Worm (Caenorhabditis elegans) whole organism, L1 larva: ENCODE results near the gene dsb-2.

Experiments
- aly-2 ChIP-seq: fragments of 150-350 bp; optimal IDR thresholded peaks from 2 replicates; lab custom pipeline; 2014; ENCODE audit warnings: missing biosample characterization, missing genetic modification characterization
- egl-27 ChIP-seq, 2 experiments: fragments of 150-350 bp in 1 of 2; sonication (generic microtip); optimal IDR thresholded peaks; 3 replicates each; lab custom pipeline; 2017 to 2018; ENCODE audit warnings: missing biosample characterization in 2 of 2, missing genetic modification characterization in 2 of 2, missing genetic modification reagents in 2 of 2
- lin-35 ChIP-seq, 2 experiments: fragments of 150-350 bp; optimal IDR thresholded peaks; 2 replicates each; lab custom pipeline; 2014; ENCODE audit warnings: missing biosample characterization in 2 of 2, missing genetic modification characterization in 2 of 2, missing genetic modification reagents in 2 of 2
- pqm-1 ChIP-seq: sonication (generic microtip); optimal IDR thresholded peaks from 3 replicates; lab custom pipeline; 2017; ENCODE audit warnings: missing biosample characterization, missing genetic modification characterization

DNA sequence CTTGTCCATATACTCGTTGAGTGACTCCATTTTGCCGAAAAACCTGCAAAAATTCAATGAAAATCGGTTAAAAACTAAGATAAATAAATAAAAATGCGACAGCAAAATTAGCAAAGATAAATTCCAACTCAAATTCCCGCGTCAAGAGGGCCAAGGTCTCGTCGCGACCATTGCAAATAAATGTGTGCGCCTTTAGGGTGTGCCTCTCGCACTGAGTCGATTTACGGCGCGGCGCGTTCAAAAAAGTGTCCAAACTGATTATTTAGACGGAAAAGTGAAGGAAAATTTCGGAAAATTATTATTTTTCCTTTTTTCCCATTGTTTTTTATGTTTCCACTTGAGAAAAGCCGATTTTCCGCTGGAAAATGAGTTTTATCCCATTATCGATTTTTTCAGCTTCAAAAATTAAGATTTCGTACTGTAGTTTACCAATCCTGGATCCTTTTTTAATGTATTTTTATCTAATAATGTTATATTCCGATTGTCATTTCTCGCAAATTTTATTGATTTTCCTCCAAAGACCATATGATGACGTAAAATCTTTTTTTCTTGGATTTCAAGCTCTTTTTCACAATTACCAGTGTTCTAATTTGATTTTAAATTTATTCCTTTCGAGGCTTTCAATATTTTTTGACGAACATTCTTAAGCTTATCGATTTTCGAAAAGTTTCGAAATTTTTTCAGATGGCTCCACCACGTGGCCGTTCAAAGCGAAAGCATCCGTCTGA, 20.7 kb upstream of the dsb-2 start, which contains the start of the genes kbp-3 and nurf-1:
- TF ChIP-seq lin-35 (GFP tag; optimal IDR thresholded peaks at IDR 0.05; lab: Kevin White, UChicago) (peak; percentile 93 to 96), egl-27 (tag; optimal IDR thresholded peaks at IDR 0.05; lab: Kevin White, UChicago) (no peak), pqm-1 (tag; lab: Kevin White, UChicago) (no peak), aly-2 (tag; lab: Kevin White, UChicago) (no peak)
